Worm (Caenorhabditis elegans): Measurements from ENCODE around the gene gcy-31.

ce11 chrX:2410978-2411377 lies 16.3 kb downstream of the gcy-31 start:
- TF ChIP-seq ztf-23 (GFP tag; IDR thresholded peaks at IDR 0.05) = no peak
- no peak for TF ChIP-seq cog-1 (tag; optimal IDR thresholded peaks at IDR 0.05)
- no peak for TF ChIP-seq med-1 (GFP tag; optimal IDR thresholded peaks at IDR 0.05; ENCODE audit: insufficient read depth)
- TF ChIP-seq T22C8.4 (GFP tag; IDR thresholded peaks at IDR 0.05) = no peak
- TF ChIP-seq flt-1 (GFP tag; IDR thresholded peaks at IDR 0.05) = no peak
